Worm (Caenorhabditis elegans): ENCODE measurements around the gene nhr-175.

nhr-175 gene

DNA sequence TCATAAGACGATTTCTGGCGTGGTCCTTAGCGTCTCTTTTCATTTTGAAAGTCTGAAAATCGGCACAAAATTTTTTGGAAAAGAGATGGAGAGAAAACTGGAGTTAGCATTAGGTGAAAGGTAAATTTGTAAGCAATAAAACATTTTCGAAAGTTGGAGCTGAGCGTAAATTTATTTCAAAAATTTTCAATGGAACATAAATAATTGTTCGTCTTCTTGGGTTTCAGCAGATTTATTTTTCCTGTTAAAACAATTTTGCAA lies 42.4 kb downstream of the nhr-175 start, which contains the start of gene C06B3.6:
TSS of gene C06B3.6 (minus strand) at position 52 of the 261 bp plus-strand sequence.
- TF ChIP-seq crh-2 (tag; optimal IDR thresholded peaks at IDR 0.05) (no peak), nhr-21 (tag; optimal IDR thresholded peaks at IDR 0.05) (no peak), F13H6.1 (tag; optimal IDR thresholded peaks at IDR 0.05) (no peak), elt-1 (tag; optimal IDR thresholded peaks at IDR 0.05) (no peak), ztf-4 (tag; optimal IDR thresholded peaks at IDR 0.05) (no peak), sma-9 (GFP tag; optimal IDR thresholded peaks at IDR 0.05) (no peak), sma-9 (tag; optimal IDR thresholded peaks at IDR 0.05) (no peak), lin-11 (tag; optimal IDR thresholded peaks at IDR 0.05) (no peak)

DNA sequence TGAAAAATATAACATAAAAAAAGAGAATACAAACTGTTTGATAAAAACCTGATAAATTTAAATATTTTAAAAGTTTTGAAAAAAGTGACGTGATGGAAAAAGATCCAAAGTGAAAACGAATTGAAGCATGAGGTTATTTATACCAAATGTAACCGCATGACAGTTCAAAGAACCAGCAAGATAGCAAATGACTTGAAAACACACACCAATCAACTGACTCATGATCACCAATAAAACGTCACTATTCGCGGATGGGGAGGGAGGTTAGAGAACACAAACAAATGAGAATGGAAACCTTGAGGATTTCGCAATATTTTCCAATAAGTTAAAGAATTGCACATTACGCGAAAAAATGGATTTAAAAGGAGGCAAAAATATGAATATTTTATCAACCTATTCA lies 42.9 kb downstream of the nhr-175 start, which contains the start of gene C06B3.7:
TSS of gene C06B3.7 (plus strand) at position 287 of the 400 bp plus-strand sequence.
- TF ChIP-seq dmd-4 (tag; optimal IDR thresholded peaks at IDR 0.05), result no peak
- TF ChIP-seq lin-39 (tag; optimal IDR thresholded peaks at IDR 0.05), result no peak
- TF ChIP-seq ceh-82 (tag; optimal IDR thresholded peaks at IDR 0.05), result no peak
- TF ChIP-seq lin-13 (GFP tag; optimal IDR thresholded peaks at IDR 0.05), result peak; percentile 47
- peak; percentile 21 for TF ChIP-seq skn-1 (tag; optimal IDR thresholded peaks at IDR 0.05)
- peak; percentile 73 for TF ChIP-seq unc-55 (GFP tag; optimal IDR thresholded peaks at IDR 0.05)
- no peak for TF ChIP-seq zag-1 (tag; optimal IDR thresholded peaks at IDR 0.05)
- TF ChIP-seq gmeb-1 (tag; optimal IDR thresholded peaks at IDR 0.05), result peak; percentile 61
- peak; percentile 65 for TF ChIP-seq F13H6.1 (tag; optimal IDR thresholded peaks at IDR 0.05)
- TF ChIP-seq lsy-2 (tag; optimal IDR thresholded peaks at IDR 0.05), result peak; percentile 15 to 89
- peak; percentile 93 for TF ChIP-seq nhr-21 (tag; optimal IDR thresholded peaks at IDR 0.05)
- TF ChIP-seq elt-3 (tag; optimal IDR thresholded peaks at IDR 0.05), result no peak
- peak; percentile 88 for TF ChIP-seq sma-3 (GFP tag; optimal IDR thresholded peaks at IDR 0.05)
- no peak for TF ChIP-seq Y55F3AM.14 (GFP tag; optimal IDR thresholded peaks at IDR 0.05)
- TF ChIP-seq mdl-1 (tag; optimal IDR thresholded peaks at IDR 0.05), result peak in 1 of 2 experiments; percentile 74
- TF ChIP-seq lin-11 (tag; optimal IDR thresholded peaks at IDR 0.05), result no peak
- peak; percentile 96 for TF ChIP-seq sma-9 (GFP tag; optimal IDR thresholded peaks at IDR 0.05)
- TF ChIP-seq sma-9 (tag; optimal IDR thresholded peaks at IDR 0.05), result no peak
- no peak for TF ChIP-seq peb-1 (tag; optimal IDR thresholded peaks at IDR 0.05)
- peak; percentile 24 for TF ChIP-seq mab-5 (tag; optimal IDR thresholded peaks at IDR 0.05)
- no peak for TF ChIP-seq ztf-11 (tag; optimal IDR thresholded peaks at IDR 0.05)
- TF ChIP-seq elt-1 (tag; optimal IDR thresholded peaks at IDR 0.05), result no peak
- TF ChIP-seq unc-39 (tag; optimal IDR thresholded peaks at IDR 0.05), result no peak
- TF ChIP-seq unc-62 (GFP tag; optimal IDR thresholded peaks at IDR 0.05), result no peak
- TF ChIP-seq egl-27 (tag; optimal IDR thresholded peaks at IDR 0.05), result peak; percentile 45
- TF ChIP-seq R02D3.7 (tag; optimal IDR thresholded peaks at IDR 0.05), result no peak
- no peak for TF ChIP-seq nhr-23 (tag; optimal IDR thresholded peaks at IDR 0.05)
- TF ChIP-seq nhr-11 (tag; optimal IDR thresholded peaks at IDR 0.05), result no peak
- TF ChIP-seq ZK546.5 (tag; optimal IDR thresholded peaks at IDR 0.05), result no peak
- no peak for TF ChIP-seq ztf-1 (GFP tag; conservative IDR thresholded peaks at IDR 0.05)
- no peak for TF ChIP-seq alr-1 (tag; optimal IDR thresholded peaks at IDR 0.05)
- TF ChIP-seq snpc-4 (tag; optimal IDR thresholded peaks at IDR 0.05), result peak; percentile 46
- TF ChIP-seq nhr-129 (tag; optimal IDR thresholded peaks at IDR 0.05), result peak; percentile 99
- peak; percentile 93 for TF ChIP-seq nhr-25 (tag; optimal IDR thresholded peaks at IDR 0.05)
- peak; percentile 75 for TF ChIP-seq ztf-4 (tag; optimal IDR thresholded peaks at IDR 0.05)
- no peak for TF ChIP-seq mbf-1 (tag; optimal IDR thresholded peaks at IDR 0.05)
- peak; percentile 55 for TF ChIP-seq blmp-1 (tag; optimal IDR thresholded peaks at IDR 0.05; ENCODE audit: insufficient read depth)
- TF ChIP-seq nhr-77 (tag; optimal IDR thresholded peaks at IDR 0.05), result no peak
- peak; percentile 91 for TF ChIP-seq C34F6.9 (tag; optimal IDR thresholded peaks at IDR 0.05)
- TF ChIP-seq ceh-16 (tag; optimal IDR thresholded peaks at IDR 0.05), result no peak
- no peak for TF ChIP-seq aly-2 (tag; optimal IDR thresholded peaks at IDR 0.05)
- TF ChIP-seq ama-1 (optimal IDR thresholded peaks at IDR 0.05), result peak; percentile 75
- TF ChIP-seq sem-4 (tag; optimal IDR thresholded peaks at IDR 0.05), result peak; percentile 85
- no peak for TF ChIP-seq nhr-10 (tag; optimal IDR thresholded peaks at IDR 0.05)
- no peak for TF ChIP-seq nhr-6 (tag; optimal IDR thresholded peaks at IDR 0.05)
- TF ChIP-seq crh-2 (tag; optimal IDR thresholded peaks at IDR 0.05), result peak; percentile 95
- TF ChIP-seq nhr-237 (tag; optimal IDR thresholded peaks at IDR 0.05), result no peak
- TF ChIP-seq nhr-12 (tag; optimal IDR thresholded peaks at IDR 0.05), result no peak
- TF ChIP-seq fos-1 (tag; optimal IDR thresholded peaks at IDR 0.05), result peak; percentile 77
